Fruit fly (Drosophila melanogaster) whole organism, wandering third instar larva: ENCODE measurements around the gene CG1428.

Experiments
- GATAd ChIP-seq: sonication (Bioruptor generic); optimal IDR thresholded peaks from 2 replicates; lab custom pipeline; 2016; ENCODE audit warnings: missing biosample characterization, missing genetic modification characterization
- Vsx2 ChIP-seq: fragments of 200-300, 225-300 bp; sonication (Bioruptor generic); optimal IDR thresholded peaks from 2 replicates; lab custom pipeline; 2018; ENCODE audit warnings: missing biosample characterization, missing genetic modification characterization; ENCODE audit not compliant: partially characterized antibody
- br ChIP-seq: fragments of 200-800 bp; sonication (Bioruptor generic); optimal IDR thresholded peaks from 2 replicates; lab custom pipeline; 2016; ENCODE audit warnings: missing biosample characterization, missing genetic modification characterization
- brk ChIP-seq: fragments of 200-800 bp; sonication (Bioruptor generic); optimal IDR thresholded peaks from 2 replicates; lab custom pipeline; 2016; ENCODE audit warnings: missing biosample characterization, mild to moderate bottlenecking, missing genetic modification characterization
- h ChIP-seq: fragments of 200-800 bp; sonication (Bioruptor generic); optimal IDR thresholded peaks from 3 replicates; lab custom pipeline; 2016; ENCODE audit warnings: missing biosample characterization, mild to moderate bottlenecking, missing genetic modification characterization
- lola ChIP-seq: fragments of >200 bp; optimal IDR thresholded peaks from 2 replicates; lab custom pipeline; 2017; ENCODE audit warnings: missing biosample characterization, missing genetic modification characterization
- pan ChIP-seq: fragments of >200 bp; optimal IDR thresholded peaks from 2 replicates; lab custom pipeline; 2017
- psq ChIP-seq: fragments of 200-800 bp; sonication (Bioruptor generic); optimal IDR thresholded peaks from 3 replicates; lab custom pipeline; 2017; ENCODE audit warnings: missing biosample characterization, mild to moderate bottlenecking, missing genetic modification characterization, moderate library complexity

DNA sequence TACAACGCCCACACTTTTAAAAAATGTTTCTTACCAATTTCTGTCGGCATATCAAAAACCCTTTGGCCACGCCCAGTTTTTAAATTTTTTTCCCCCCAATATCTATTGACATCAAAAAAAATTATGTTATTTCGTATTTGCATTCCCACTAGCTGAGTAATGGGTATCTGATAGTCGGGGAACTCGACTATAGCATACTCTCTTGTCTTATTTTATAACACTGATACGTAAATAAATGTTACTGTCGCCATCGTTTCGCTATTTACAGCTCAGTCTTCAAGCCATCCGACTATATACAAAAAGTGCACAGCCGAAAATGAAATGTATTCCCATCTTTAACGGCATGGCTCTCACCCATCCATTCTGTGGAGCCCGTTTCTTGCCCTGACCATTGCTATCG is 17.2 kb downstream of the CG1428 start:
- TF ChIP-seq pan (no peak), GATAd (GFP tag; lab: Kevin White, UChicago) (no peak), lola (GFP tag; lab: Kevin White, UChicago) (no peak), br (GFP tag; lab: Kevin White, UChicago) (no peak), Vsx2 (no peak), psq (GFP tag; lab: Kevin White, UChicago) (no peak), h (no peak), brk (GFP tag; lab: Kevin White, UChicago) (no peak)
